Fruit fly (Drosophila melanogaster) whole organism, embryonic: Measurements from ENCODE around the gene IKKbeta.

Experiments used
- Atf3 ChIP-seq: fragments of 200-800 bp; sonication (Bioruptor generic); optimal IDR thresholded peaks from 3 replicates; lab custom pipeline; 2016; ENCODE audit warnings: missing biosample characterization, missing genetic modification characterization
- B-H2 ChIP-seq: fragments of 200-800 bp; sonication (Bioruptor generic); optimal IDR thresholded peaks from 2 replicates; lab custom pipeline; 2018; ENCODE audit warnings: missing biosample characterization, mild to moderate bottlenecking, missing genetic modification characterization
- BEAF-32 ChIP-seq: fragments of 200-800 bp; sonication (Bioruptor generic); optimal IDR thresholded peaks from 3 replicates; lab custom pipeline; 2017; ENCODE audit warnings: missing biosample characterization, missing genetic modification characterization, mild to moderate bottlenecking, moderate library complexity, missing genetic modification reagents
- CG10274 ChIP-seq: fragments of 200-800 bp; sonication (Bioruptor generic); optimal IDR thresholded peaks from 3 replicates; lab custom pipeline; 2017; ENCODE audit warnings: missing biosample characterization, mild to moderate bottlenecking, missing genetic modification characterization
- CG11695 ChIP-seq: fragments of 200-800 bp; sonication (Bioruptor generic); IDR thresholded peaks from 3 replicates; pipeline ENCODE4 v1.3.6; 2022; ENCODE audit warnings: missing biosample characterization, missing genetic modification characterization
- CG1233 ChIP-seq: fragments of 200-800 bp; sonication (Bioruptor generic); optimal IDR thresholded peaks from 4 replicates; lab custom pipeline; 2018; ENCODE audit warnings: missing biosample characterization, mild to moderate bottlenecking, missing genetic modification characterization
- CG13296 ChIP-seq: fragments of 200-800 bp; sonication (Bioruptor generic); optimal IDR thresholded peaks from 3 replicates; lab custom pipeline; 2018; ENCODE audit warnings: missing biosample characterization, mild to moderate bottlenecking, missing genetic modification characterization
- CG15696 ChIP-seq: fragments of 200-800 bp; sonication (Bioruptor generic); optimal IDR thresholded peaks from 2 replicates; lab custom pipeline; 2019; ENCODE audit warnings: missing biosample characterization, mild to moderate bottlenecking, missing genetic modification characterization, moderate library complexity
- CG17612 ChIP-seq: fragments of 200-800 bp; sonication (Bioruptor generic); IDR thresholded peaks from 2 replicates; pipeline ENCODE4 v1.3.6; 2022; ENCODE audit warnings: missing biosample characterization, missing genetic modification characterization
- CG18476 ChIP-seq: fragments of 200-800 bp; sonication (Bioruptor generic); optimal IDR thresholded peaks from 2 replicates; lab custom pipeline; 2016; ENCODE audit warnings: missing biosample characterization, mild to moderate bottlenecking, missing genetic modification characterization
- CG2875 ChIP-seq: fragments of 200-800 bp; sonication (Bioruptor generic); optimal IDR thresholded peaks from 2 replicates; lab custom pipeline; 2017; ENCODE audit warnings: missing biosample characterization, mild to moderate bottlenecking, missing genetic modification characterization, missing genetic modification reagents
- CG34422 ChIP-seq: fragments of 200-800 bp; sonication (Bioruptor generic); IDR thresholded peaks from 3 replicates; pipeline ENCODE4 v1.3.6; 2022; ENCODE audit warnings: missing biosample characterization, missing genetic modification characterization
- CG7271 ChIP-seq: fragments of 200-800 bp; sonication (Bioruptor generic); optimal IDR thresholded peaks from 2 replicates; lab custom pipeline; 2018; ENCODE audit warnings: missing biosample characterization, mild to moderate bottlenecking, missing genetic modification characterization, moderate library complexity
- CG7839 ChIP-seq: fragments of 200-800 bp; sonication (Bioruptor generic); optimal IDR thresholded peaks from 3 replicates; lab custom pipeline; 2018; ENCODE audit warnings: missing biosample characterization, mild to moderate bottlenecking, missing genetic modification characterization, moderate library complexity
- CG7963 ChIP-seq: fragments of 200-800 bp; sonication (Bioruptor generic); IDR thresholded peaks from 3 replicates; pipeline ENCODE4 v1.3.6; 2022; ENCODE audit warnings: missing biosample characterization, missing genetic modification characterization; ENCODE audit not compliant: partially characterized antibody
- CG8290 ChIP-seq, 3 experiments: fragments of 200-800 bp; sonication (Bioruptor generic); optimal IDR thresholded peaks; 2 replicates each; lab custom pipeline; 2016 to 2019; ENCODE audit warnings: missing biosample characterization in 3 of 3, missing genetic modification characterization in 3 of 3, mild to moderate bottlenecking in 2 of 3, moderate library complexity in 1 of 3
- CHES-1-like ChIP-seq: fragments of 200-800 bp; sonication (Bioruptor generic); optimal IDR thresholded peaks from 2 replicates; lab custom pipeline; 2016; ENCODE audit warnings: missing biosample characterization, missing genetic modification characterization
- Dek ChIP-seq: fragments of 200-800 bp; sonication (Bioruptor generic); optimal IDR thresholded peaks from 3 replicates; lab custom pipeline; 2019; ENCODE audit warnings: missing biosample characterization, mild to moderate bottlenecking, missing genetic modification characterization, moderate library complexity
- Dip3 ChIP-seq: fragments of 200-800 bp; sonication (Bioruptor generic); optimal IDR thresholded peaks from 3 replicates; lab custom pipeline; 2016; ENCODE audit warnings: missing biosample characterization, missing genetic modification characterization
- Dref ChIP-seq: fragments of 200-800 bp; sonication (Bioruptor generic); IDR thresholded peaks from 2 replicates; pipeline ENCODE4 v1.3.6; 2022; ENCODE audit warnings: missing biosample characterization, missing genetic modification characterization
- E2f1 ChIP-seq: fragments of 200-800 bp; sonication (Bioruptor generic); IDR thresholded peaks from 2 replicates; pipeline ENCODE4 v1.3.6; 2022; ENCODE audit warnings: missing biosample characterization, missing genetic modification characterization
- E2f2 ChIP-seq: fragments of 200-800 bp; sonication (Bioruptor generic); IDR thresholded peaks from 2 replicates; pipeline ENCODE4 v1.3.6; 2022; ENCODE audit warnings: missing biosample characterization, missing genetic modification characterization
- Elba2 ChIP-seq: fragments of 200-800 bp; sonication (Bioruptor generic); optimal IDR thresholded peaks from 3 replicates; lab custom pipeline; 2016; ENCODE audit warnings: missing biosample characterization, missing genetic modification characterization
- Gsc ChIP-seq: fragments of 200-800 bp; sonication (Bioruptor generic); IDR thresholded peaks from 2 replicates; pipeline ENCODE4 v1.3.6; 2022; ENCODE audit warnings: missing biosample characterization, missing genetic modification characterization
- Kr ChIP-seq: fragments of 200-800 bp; sonication (Bioruptor generic); optimal IDR thresholded peaks from 2 replicates; lab custom pipeline; 2017; ENCODE audit warnings: missing biosample characterization, mild to moderate bottlenecking, missing genetic modification characterization
- Max ChIP-seq: fragments of 200-800 bp; sonication (Bioruptor generic); optimal IDR thresholded peaks from 2 replicates; lab custom pipeline; 2016; ENCODE audit warnings: missing biosample characterization, mild to moderate bottlenecking, missing genetic modification characterization
- NfI ChIP-seq: fragments of 200-800 bp; sonication (Bioruptor generic); optimal IDR thresholded peaks from 3 replicates; lab custom pipeline; 2018; ENCODE audit warnings: missing biosample characterization, mild to moderate bottlenecking, missing genetic modification characterization, moderate library complexity
- Oli ChIP-seq: fragments of 200-800 bp; sonication (Bioruptor generic); optimal IDR thresholded peaks from 2 replicates; lab custom pipeline; 2018; ENCODE audit warnings: missing biosample characterization, mild to moderate bottlenecking, missing genetic modification characterization, moderate library complexity
- Sin3A ChIP-seq: fragments of >200 bp; optimal IDR thresholded peaks from 2 replicates; lab custom pipeline; 2018
- Sry-β ChIP-seq: fragments of 200-800 bp; sonication (Bioruptor generic); optimal IDR thresholded peaks from 2 replicates; lab custom pipeline; 2018; ENCODE audit warnings: missing biosample characterization, mild to moderate bottlenecking, missing genetic modification characterization, moderate library complexity
- Sry-δ ChIP-seq: fragments of 200-800 bp; sonication (Bioruptor generic); optimal IDR thresholded peaks from 2 replicates; lab custom pipeline; 2016; ENCODE audit warnings: missing biosample characterization, missing genetic modification characterization
- TFAM ChIP-seq: fragments of 200-800 bp; sonication (Bioruptor generic); optimal IDR thresholded peaks from 2 replicates; lab custom pipeline; 2017; ENCODE audit warnings: missing biosample characterization, missing genetic modification characterization, inconsistent platforms
- Xbp1 ChIP-seq: fragments of 200-800 bp; sonication (Bioruptor generic); optimal IDR thresholded peaks from 3 replicates; lab custom pipeline; 2016; ENCODE audit warnings: missing biosample characterization, mild to moderate bottlenecking, missing genetic modification characterization
- aop ChIP-seq: fragments of 200-800 bp; sonication (Bioruptor generic); IDR thresholded peaks from 2 replicates; pipeline ENCODE4 v1.3.6; 2022; ENCODE audit warnings: missing biosample characterization, missing genetic modification characterization
- bowl ChIP-seq: fragments of 200-800 bp; sonication (Bioruptor generic); IDR thresholded peaks from 2 replicates; pipeline ENCODE4 v1.3.6; 2022; ENCODE audit warnings: missing biosample characterization, missing genetic modification characterization
- cas ChIP-seq: fragments of 200-800 bp; sonication (Bioruptor generic); IDR thresholded peaks from 2 replicates; pipeline ENCODE4 v1.3.6; 2022; ENCODE audit warnings: missing biosample characterization, missing genetic modification characterization
- chinmo ChIP-seq: fragments of 200-800 bp; sonication (Bioruptor generic); IDR thresholded peaks from 4 replicates; pipeline ENCODE4 v1.3.6; 2022; ENCODE audit warnings: missing biosample characterization, missing genetic modification characterization; ENCODE audit not compliant: partially characterized antibody
- dati ChIP-seq: fragments of 200-800 bp; sonication (Bioruptor generic); IDR thresholded peaks from 2 replicates; pipeline ENCODE4 v1.3.6; 2022; ENCODE audit warnings: missing biosample characterization, missing genetic modification characterization
- fd3F ChIP-seq: fragments of 200-800 bp; sonication (Bioruptor generic); optimal IDR thresholded peaks from 2 replicates; lab custom pipeline; 2018; ENCODE audit warnings: missing biosample characterization, mild to moderate bottlenecking, missing genetic modification characterization, moderate library complexity
- jumu ChIP-seq: fragments of 200-800 bp; sonication (Bioruptor generic); optimal IDR thresholded peaks from 3 replicates; lab custom pipeline; 2016; ENCODE audit warnings: missing biosample characterization, missing genetic modification characterization
- odd ChIP-seq: fragments of 200-800 bp; sonication (Bioruptor generic); optimal IDR thresholded peaks from 2 replicates; lab custom pipeline; 2017; ENCODE audit warnings: missing biosample characterization, mild to moderate bottlenecking, missing genetic modification characterization
- pan ChIP-seq, 4 experiments: fragments of >200 bp in 3 of 4; fragments of 200-800 bp in 1 of 4; sonication (Bioruptor generic) in 1 of 4; optimal IDR thresholded peaks in 3 of 4; IDR thresholded peaks in 1 of 4; 2 replicates each; pipeline versions ENCODE4 v1.3.6 to Lab custom; 2017 to 2022; ENCODE audit warnings: missing biosample characterization in 2 of 4, missing genetic modification characterization in 2 of 4, mixed read lengths in 1 of 4
- pros ChIP-seq: fragments of 200-800 bp; sonication (Bioruptor generic); optimal IDR thresholded peaks from 3 replicates; lab custom pipeline; 2019; ENCODE audit warnings: missing biosample characterization, mild to moderate bottlenecking, missing genetic modification characterization, moderate library complexity
- psq ChIP-seq: fragments of 200-800 bp; sonication (Bioruptor generic); optimal IDR thresholded peaks from 2 replicates; lab custom pipeline; 2017; ENCODE audit warnings: missing biosample characterization, missing genetic modification characterization
- sim ChIP-seq: fragments of 200-800 bp; sonication (Bioruptor generic); IDR thresholded peaks from 2 replicates; pipeline ENCODE4 v1.3.6; 2022; ENCODE audit warnings: missing biosample characterization, missing genetic modification characterization
- sob ChIP-seq: fragments of 200-800 bp; sonication (Bioruptor generic); IDR thresholded peaks from 2 replicates; pipeline ENCODE4 v1.3.6; 2022; ENCODE audit warnings: missing biosample characterization, missing genetic modification characterization
- stc ChIP-seq: fragments of 200-800 bp; sonication (Bioruptor generic); IDR thresholded peaks from 2 replicates; pipeline ENCODE4 v1.3.6; 2022; ENCODE audit warnings: missing biosample characterization, missing genetic modification characterization
- tgo ChIP-seq: fragments of 200-800 bp; sonication (Bioruptor generic); IDR thresholded peaks from 3 replicates; pipeline ENCODE4 v1.3.6; 2022; ENCODE audit warnings: missing biosample characterization, missing genetic modification characterization
- toy ChIP-seq: fragments of 200-800 bp; sonication (Bioruptor generic); IDR thresholded peaks from 2 replicates; pipeline ENCODE4 v1.3.6; 2022; ENCODE audit warnings: missing biosample characterization, missing genetic modification characterization

Gene IKKbeta

DNA sequence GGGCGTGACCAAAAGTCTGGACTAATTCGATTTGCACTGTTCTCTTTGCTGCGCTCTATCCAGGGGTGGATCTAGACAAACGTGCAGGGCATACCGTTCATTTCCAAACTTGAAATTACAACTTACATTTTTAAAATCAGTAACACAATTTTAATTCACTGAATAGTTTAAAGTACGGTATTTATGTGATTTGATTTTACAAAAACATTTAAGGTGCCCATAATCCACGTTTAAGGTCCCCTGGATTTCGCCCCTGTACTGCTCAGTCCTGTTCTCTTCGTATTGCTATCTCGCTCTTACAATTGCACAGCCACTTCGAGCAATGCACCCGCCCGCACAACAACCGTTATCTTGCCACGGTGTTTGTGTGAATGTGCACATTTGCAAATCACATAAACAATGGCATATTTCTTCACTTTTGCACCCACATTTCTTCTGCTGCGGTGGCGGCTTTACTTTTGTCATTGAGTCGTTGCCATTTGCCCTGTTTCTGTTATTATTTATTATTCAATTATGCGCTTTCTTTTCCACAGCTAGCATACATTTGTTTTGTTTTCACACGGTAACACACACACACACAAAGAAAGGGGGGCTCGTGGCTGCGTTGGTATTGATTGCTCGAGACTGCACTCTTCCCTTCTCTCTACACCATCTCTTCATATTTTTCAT lies 48.6 kb upstream of the IKKbeta start (continued):
- peak; percentile 8 for TF ChIP-seq psq (GFP tag; lab: Kevin White, UChicago)
- TF ChIP-seq CG34422 (GFP tag; lab: Robert Waterston, UW): peak; percentile 81; the same call in 2 of the 3 replicates
- TF ChIP-seq sim (GFP tag; lab: Robert Waterston, UW): no peak
- peak; percentile 82 for TF ChIP-seq Atf3
- TF ChIP-seq Dref (GFP tag; lab: Robert Waterston, UW): no peak
- peak; percentile 73; the same call in 1 of the 2 replicates for TF ChIP-seq sob
- peak; percentile 31 for TF ChIP-seq CG10274 (GFP tag; lab: Kevin White, UChicago)
- TF ChIP-seq CG7839: peak; percentile 82
- TF ChIP-seq Dek (tag; lab: Kevin White, UChicago): peak; percentile 6
- TF ChIP-seq Max: peak; percentile 70
- peak; percentile 71 for TF ChIP-seq CG7271 (tag; lab: Kevin White, UChicago)
- peak; percentile 90 for TF ChIP-seq CG15696
- TF ChIP-seq pan (optimal IDR thresholded peaks at IDR 0.05; lab: Kevin White, UChicago): no peak
- TF ChIP-seq pan (GFP tag; optimal IDR thresholded peaks at IDR 0.05 in 1 of 2, IDR thresholded peaks at IDR 0.05 in 1 of 2): peak in 1 of 2 experiments; percentile 75
- no peak for TF ChIP-seq chinmo (GFP tag; lab: Robert Waterston, UW)
- peak; percentile 45 for TF ChIP-seq fd3F (GFP tag; lab: Kevin White, UChicago)
- TF ChIP-seq cas (GFP tag; lab: Robert Waterston, UW): no peak
- TF ChIP-seq NfI (GFP tag; lab: Kevin White, UChicago): peak; percentile 52
- TF ChIP-seq stc: peak; percentile 53
- peak; percentile 79 for TF ChIP-seq CG1233 (GFP tag; lab: Kevin White, UChicago)
- TF ChIP-seq CG11695: peak; percentile 81
- TF ChIP-seq toy (GFP tag; lab: Robert Waterston, UW): no peak
- TF ChIP-seq Gsc (GFP tag; lab: Robert Waterston, UW): no peak
- peak; percentile 77 for TF ChIP-seq Oli
- peak; percentile 78 for TF ChIP-seq E2f1 (GFP tag; lab: Robert Waterston, UW)
- TF ChIP-seq CG2875 (GFP tag; lab: Kevin White, UChicago): peak; percentile 66
- peak; percentile 65; the same call in 1 of the 2 replicates for TF ChIP-seq dati (GFP tag; lab: Robert Waterston, UW)
- peak; percentile 19 for TF ChIP-seq CG13296 (GFP tag; lab: Kevin White, UChicago)
- peak; percentile 72 for TF ChIP-seq jumu (GFP tag; lab: Kevin White, UChicago)
- no peak for TF ChIP-seq BEAF-32 (GFP tag; lab: Kevin White, UChicago)
- TF ChIP-seq Sin3A (lab: Kevin White, UChicago): no peak
- TF ChIP-seq Sry-β: peak; percentile 16
- TF ChIP-seq CHES-1-like (GFP tag; lab: Kevin White, UChicago): peak; percentile 69
- no peak for TF ChIP-seq pros (GFP tag; lab: Kevin White, UChicago)
- peak; percentile 81 for TF ChIP-seq tgo
- no peak for TF ChIP-seq aop (GFP tag; lab: Robert Waterston, UW)
- peak; percentile 56 for TF ChIP-seq CG8290 (GFP tag; optimal IDR thresholded peaks at IDR 0.05; lab: Kevin White, UChicago)
- peak in 1 of 2 experiments; percentile 83 for TF ChIP-seq CG8290 (tag; optimal IDR thresholded peaks at IDR 0.05; lab: Kevin White, UChicago)
- peak; percentile 38 for TF ChIP-seq Sry-δ
- TF ChIP-seq Kr (GFP tag; lab: Kevin White, UChicago): no peak
- peak; percentile 59 for TF ChIP-seq CG18476
- TF ChIP-seq TFAM: peak; percentile 33
- 0 out of 2 replicates have a peak, but pooled peaks have one; percentile 47 for TF ChIP-seq E2f2 (GFP tag; lab: Robert Waterston, UW)
- TF ChIP-seq CG7963 (GFP tag; lab: Robert Waterston, UW): no peak
- peak; percentile 8 for TF ChIP-seq odd
- TF ChIP-seq Xbp1 (GFP tag; lab: Kevin White, UChicago): peak; percentile 81
- no peak for TF ChIP-seq Elba2 (GFP tag; lab: Kevin White, UChicago)
- no peak for TF ChIP-seq B-H2
- peak; percentile 8 for TF ChIP-seq Dip3 (GFP tag; lab: Kevin White, UChicago)
- no peak for TF ChIP-seq bowl
- TF ChIP-seq CG17612 (GFP tag; lab: Robert Waterston, UW): peak; percentile 41; the same call in 1 of the 2 replicates
